Fruit fly (Drosophila melanogaster) whole organism, embryonic: ENCODE data around the gene PolE2.

Experiments used
- Abd-B ChIP-seq: fragments of 200-800 bp; sonication (Bioruptor generic); optimal IDR thresholded peaks from 2 replicates; lab custom pipeline; 2018; ENCODE audit warnings: missing biosample characterization, mild to moderate bottlenecking, missing genetic modification characterization, moderate library complexity
- CG1024 ChIP-seq: fragments of 200-800 bp; sonication (Bioruptor generic); IDR thresholded peaks from 2 replicates; pipeline ENCODE4 v1.3.6; 2022; ENCODE audit warnings: missing biosample characterization, missing genetic modification characterization
- CG10267 ChIP-seq: fragments of 200-800 bp; sonication (Bioruptor generic); optimal IDR thresholded peaks from 2 replicates; lab custom pipeline; 2018; ENCODE audit warnings: missing biosample characterization, mild to moderate bottlenecking, missing genetic modification characterization, moderate library complexity
- CG10462 ChIP-seq: fragments of 200-800 bp; sonication (Bioruptor generic); optimal IDR thresholded peaks from 2 replicates; lab custom pipeline; 2016; ENCODE audit warnings: missing biosample characterization, missing genetic modification characterization
- CG10543 ChIP-seq: fragments of 200-800 bp; sonication (Bioruptor generic); optimal IDR thresholded peaks from 3 replicates; lab custom pipeline; 2017; ENCODE audit warnings: missing biosample characterization, mild to moderate bottlenecking, missing genetic modification characterization, moderate library complexity
- CG10654 ChIP-seq: fragments of 200-800 bp; sonication (Bioruptor generic); optimal IDR thresholded peaks from 2 replicates; lab custom pipeline; 2016; ENCODE audit warnings: missing biosample characterization, missing genetic modification characterization
- CG13624 ChIP-seq: fragments of 200-800 bp; sonication (Bioruptor generic); optimal IDR thresholded peaks from 2 replicates; lab custom pipeline; 2016; ENCODE audit warnings: missing biosample characterization, missing genetic modification characterization
- CG13894 ChIP-seq: fragments of 200-800 bp; sonication (Bioruptor generic); optimal IDR thresholded peaks from 3 replicates; lab custom pipeline; 2018; ENCODE audit warnings: missing biosample characterization, mild to moderate bottlenecking, missing genetic modification characterization, moderate library complexity
- CG14710 ChIP-seq: fragments of 200-800 bp; sonication (Bioruptor generic); optimal IDR thresholded peaks from 3 replicates; lab custom pipeline; 2019; ENCODE audit warnings: missing biosample characterization, mild to moderate bottlenecking, missing genetic modification characterization, moderate library complexity
- CG15601 ChIP-seq: fragments of 200-800 bp; sonication (Bioruptor generic); optimal IDR thresholded peaks from 3 replicates; lab custom pipeline; 2019; ENCODE audit warnings: missing biosample characterization, mild to moderate bottlenecking, missing genetic modification characterization, moderate library complexity
- CG17568 ChIP-seq: fragments of 200-800 bp; sonication (Bioruptor generic); optimal IDR thresholded peaks from 2 replicates; lab custom pipeline; 2018; ENCODE audit warnings: missing biosample characterization, mild to moderate bottlenecking, missing genetic modification characterization, moderate library complexity
- CG2202 ChIP-seq: fragments of 200-800 bp; sonication (Bioruptor generic); optimal IDR thresholded peaks from 2 replicates; lab custom pipeline; 2018; ENCODE audit warnings: missing biosample characterization, mild to moderate bottlenecking, missing genetic modification characterization
- CG30403 ChIP-seq: fragments of 200-800 bp; sonication (Bioruptor generic); optimal IDR thresholded peaks from 3 replicates; lab custom pipeline; 2016; ENCODE audit warnings: missing biosample characterization, missing genetic modification characterization
- CG31441 ChIP-seq: fragments of 200-800 bp; sonication (Bioruptor generic); IDR thresholded peaks from 2 replicates; pipeline ENCODE4 v1.3.6; 2022; ENCODE audit warnings: missing biosample characterization, missing genetic modification characterization
- CG34224 ChIP-seq: fragments of 200-800 bp; sonication (Bioruptor generic); IDR thresholded peaks from 3 replicates; pipeline ENCODE4 v1.3.6; 2022; ENCODE audit warnings: missing biosample characterization, missing genetic modification characterization; ENCODE audit not compliant: partially characterized antibody
- CG4424 ChIP-seq: fragments of 200-800 bp; sonication (Bioruptor generic); optimal IDR thresholded peaks from 3 replicates; lab custom pipeline; 2016; ENCODE audit warnings: missing biosample characterization, missing genetic modification characterization
- CG4820 ChIP-seq: fragments of 200-800 bp; sonication (Bioruptor generic); optimal IDR thresholded peaks from 3 replicates; lab custom pipeline; 2016; ENCODE audit warnings: missing biosample characterization, missing genetic modification characterization
- CG6272 ChIP-seq: fragments of 200-800 bp; sonication (Bioruptor generic); IDR thresholded peaks from 2 replicates; pipeline ENCODE4 v1.3.6; 2022; ENCODE audit warnings: missing biosample characterization, missing genetic modification characterization
- CG6654 ChIP-seq: fragments of 200-800 bp; sonication (Bioruptor generic); optimal IDR thresholded peaks from 2 replicates; lab custom pipeline; 2017; ENCODE audit warnings: missing biosample characterization, mild to moderate bottlenecking, missing genetic modification characterization
- CG7372 ChIP-seq: fragments of 200-800 bp; sonication (Bioruptor generic); IDR thresholded peaks from 2 replicates; pipeline ENCODE4 v1.3.6; 2022; ENCODE audit warnings: missing biosample characterization, missing genetic modification characterization
- CG7786 ChIP-seq: fragments of 200-800 bp; sonication (Bioruptor generic); optimal IDR thresholded peaks from 2 replicates; lab custom pipeline; 2016; ENCODE audit warnings: missing biosample characterization, missing genetic modification characterization
- CG8765 ChIP-seq: fragments of 200-800 bp; sonication (Bioruptor generic); IDR thresholded peaks from 2 replicates; pipeline ENCODE4 v1.3.6; 2022; ENCODE audit warnings: missing biosample characterization, missing genetic modification characterization
- CG9215 ChIP-seq: fragments of 200-800 bp; sonication (Bioruptor generic); IDR thresholded peaks from 2 replicates; pipeline ENCODE4 v1.3.6; 2022; ENCODE audit warnings: missing biosample characterization, missing genetic modification characterization
- Camta ChIP-seq: fragments of 200-800 bp; sonication (Bioruptor generic); optimal IDR thresholded peaks from 2 replicates; lab custom pipeline; 2016; ENCODE audit warnings: missing biosample characterization, missing genetic modification characterization
- Dip2 ChIP-seq: fragments of 200-800 bp; sonication (Bioruptor generic); IDR thresholded peaks from 2 replicates; pipeline ENCODE4 v1.3.6; 2022; ENCODE audit warnings: missing biosample characterization, missing genetic modification characterization
- Dip3 ChIP-seq: fragments of 200-800 bp; sonication (Bioruptor generic); optimal IDR thresholded peaks from 3 replicates; lab custom pipeline; 2016; ENCODE audit warnings: missing biosample characterization, missing genetic modification characterization
- Elba2 ChIP-seq: fragments of 200-800 bp; sonication (Bioruptor generic); optimal IDR thresholded peaks from 3 replicates; lab custom pipeline; 2016; ENCODE audit warnings: missing biosample characterization, missing genetic modification characterization
- Gsc ChIP-seq: fragments of 200-800 bp; sonication (Bioruptor generic); IDR thresholded peaks from 2 replicates; pipeline ENCODE4 v1.3.6; 2022; ENCODE audit warnings: missing biosample characterization, missing genetic modification characterization
- Hmx ChIP-seq: fragments of 200-800 bp; sonication (Bioruptor generic); optimal IDR thresholded peaks from 2 replicates; lab custom pipeline; 2016; ENCODE audit warnings: missing biosample characterization, missing genetic modification characterization
- Lim3 ChIP-seq: fragments of 200-800 bp; sonication (Bioruptor generic); IDR thresholded peaks from 2 replicates; pipeline ENCODE4 v1.3.6; 2022; ENCODE audit warnings: missing biosample characterization, missing genetic modification characterization
- Poxn ChIP-seq: fragments of 200-800 bp; sonication (Bioruptor generic); IDR thresholded peaks from 2 replicates; pipeline ENCODE4 v1.3.6; 2022; ENCODE audit warnings: missing biosample characterization, missing genetic modification characterization
- Sry-δ ChIP-seq: fragments of 200-800 bp; sonication (Bioruptor generic); optimal IDR thresholded peaks from 2 replicates; lab custom pipeline; 2016; ENCODE audit warnings: missing biosample characterization, missing genetic modification characterization
- TFAM ChIP-seq: fragments of 200-800 bp; sonication (Bioruptor generic); optimal IDR thresholded peaks from 2 replicates; lab custom pipeline; 2017; ENCODE audit warnings: missing biosample characterization, missing genetic modification characterization, inconsistent platforms
- Taf1 ChIP-seq: fragments of 200-800 bp; sonication (Bioruptor generic); IDR thresholded peaks from 2 replicates; pipeline ENCODE4 v1.3.6; 2022; ENCODE audit warnings: missing biosample characterization, missing genetic modification characterization
- abd-A ChIP-seq: fragments of 200-800 bp; sonication (Bioruptor generic); optimal IDR thresholded peaks from 3 replicates; lab custom pipeline; 2019; ENCODE audit warnings: missing biosample characterization, mild to moderate bottlenecking, missing genetic modification characterization, moderate library complexity
- chinmo ChIP-seq: fragments of 200-800 bp; sonication (Bioruptor generic); IDR thresholded peaks from 4 replicates; pipeline ENCODE4 v1.3.6; 2022; ENCODE audit warnings: missing biosample characterization, missing genetic modification characterization; ENCODE audit not compliant: partially characterized antibody
- en ChIP-seq: fragments of 200-800 bp; sonication (Bioruptor generic); optimal IDR thresholded peaks from 2 replicates; lab custom pipeline; 2016; ENCODE audit warnings: missing biosample characterization, missing genetic modification characterization
- gcm ChIP-seq: fragments of 200-800 bp; sonication (Bioruptor generic); optimal IDR thresholded peaks from 2 replicates; lab custom pipeline; 2019; ENCODE audit warnings: missing biosample characterization, mild to moderate bottlenecking, missing genetic modification characterization, moderate library complexity
- hkb ChIP-seq, 2 experiments: fragments of 200-800 bp in 1 of 2; fragments of >200 bp in 1 of 2; sonication (Bioruptor generic) in 1 of 2; IDR thresholded peaks in 1 of 2; optimal IDR thresholded peaks in 1 of 2; 2 replicates each; pipeline versions ENCODE4 v1.3.6 to Lab custom; 2017 to 2022; ENCODE audit warnings: missing biosample characterization in 1 of 2, missing genetic modification characterization in 1 of 2
- lov ChIP-seq, 2 experiments: fragments of 200-800 bp in 1 of 2; fragments of >200 bp in 1 of 2; sonication (Bioruptor generic) in 1 of 2; IDR thresholded peaks in 1 of 2; optimal IDR thresholded peaks in 1 of 2; 2 replicates in 1 of 2; 3 replicates in 1 of 2; pipeline versions ENCODE4 v1.3.6 to Lab custom; 2017 to 2022; ENCODE audit warnings: missing biosample characterization in 1 of 2, missing genetic modification characterization in 1 of 2
- odd ChIP-seq: fragments of 200-800 bp; sonication (Bioruptor generic); optimal IDR thresholded peaks from 2 replicates; lab custom pipeline; 2017; ENCODE audit warnings: missing biosample characterization, mild to moderate bottlenecking, missing genetic modification characterization
- otp ChIP-seq: fragments of 200-800 bp; sonication (Bioruptor generic); IDR thresholded peaks from 3 replicates; pipeline ENCODE4, ENCODE4 v1.3.6; 2022; ENCODE audit warnings: missing biosample characterization, missing genetic modification characterization
- ro ChIP-seq: fragments of 200-800 bp; sonication (Bioruptor generic); IDR thresholded peaks from 2 replicates; pipeline ENCODE4 v1.3.6; 2022; ENCODE audit warnings: missing biosample characterization, missing genetic modification characterization
- row ChIP-seq: fragments of 200-800 bp; sonication (Bioruptor generic); IDR thresholded peaks from 3 replicates; pipeline ENCODE4 v1.3.6; 2022; ENCODE audit warnings: missing biosample characterization, missing genetic modification characterization
- ssp ChIP-seq: fragments of 200-800 bp; sonication (Bioruptor generic); IDR thresholded peaks from 2 replicates; pipeline ENCODE4 v1.3.6; 2022; ENCODE audit warnings: missing biosample characterization, missing genetic modification characterization
- unpg ChIP-seq: fragments of 200-800 bp; sonication (Bioruptor generic); optimal IDR thresholded peaks from 3 replicates; lab custom pipeline; 2018; ENCODE audit warnings: missing biosample characterization, mild to moderate bottlenecking, missing genetic modification characterization, moderate library complexity
- vnd ChIP-seq: fragments of 200-800 bp; sonication (Bioruptor generic); IDR thresholded peaks from 3 replicates; pipeline ENCODE4 v1.3.6; 2022; ENCODE audit warnings: missing biosample characterization, missing genetic modification characterization; ENCODE audit not compliant: partially characterized antibody
- wek ChIP-seq: fragments of 200-800 bp; sonication (Bioruptor generic); optimal IDR thresholded peaks from 3 replicates; lab custom pipeline; 2018; ENCODE audit warnings: missing biosample characterization, mild to moderate bottlenecking, missing genetic modification characterization, moderate library complexity
- zfh1 ChIP-seq: fragments of 200-800 bp; sonication (Bioruptor generic); IDR thresholded peaks from 3 replicates; pipeline ENCODE4 v1.3.6; 2022; ENCODE audit warnings: missing biosample characterization, missing genetic modification characterization

The PolE2 gene

dm6 chr3L:5881310-5882208 lies 15.7 kb downstream of the PolE2 start (continued):
- TF ChIP-seq hkb (optimal IDR thresholded peaks at IDR 0.05; lab: Kevin White, UChicago) = no peak
- no peak for TF ChIP-seq hkb (GFP tag; IDR thresholded peaks at IDR 0.05; lab: Robert Waterston, UW)
- TF ChIP-seq CG10543 (GFP tag; lab: Kevin White, UChicago) = no peak
- peak; percentile 68 for TF ChIP-seq CG30403
- no peak for TF ChIP-seq Poxn (GFP tag; lab: Robert Waterston, UW)
- no peak for TF ChIP-seq CG10462 (GFP tag; lab: Kevin White, UChicago)
- TF ChIP-seq CG10654 = no peak
- no peak for TF ChIP-seq CG10267 (tag; lab: Kevin White, UChicago)
- peak; percentile 55 for TF ChIP-seq Camta (GFP tag; lab: Kevin White, UChicago)
- TF ChIP-seq vnd (GFP tag; lab: Robert Waterston, UW) = no peak
- TF ChIP-seq CG1024 (GFP tag; lab: Robert Waterston, UW) = no peak
- no peak for TF ChIP-seq CG6654 (GFP tag; lab: Kevin White, UChicago)
- peak; percentile 78 for TF ChIP-seq row (GFP tag; lab: Robert Waterston, UW)
- TF ChIP-seq CG34224 = no peak
- TF ChIP-seq ro (GFP tag; lab: Robert Waterston, UW) = no peak
- no peak for TF ChIP-seq CG13894 (tag; lab: Kevin White, UChicago)
- no peak for TF ChIP-seq CG6272
- peak; percentile 11 for TF ChIP-seq CG4424 (GFP tag; lab: Kevin White, UChicago)
- no peak for TF ChIP-seq odd
- no peak for TF ChIP-seq Hmx (GFP tag; lab: Kevin White, UChicago)
- TF ChIP-seq CG8765 (GFP tag; lab: Robert Waterston, UW) = peak; percentile 28; the same call in 1 of the 2 replicates
- TF ChIP-seq ssp = no peak
- no peak for TF ChIP-seq Lim3 (GFP tag; lab: Robert Waterston, UW)
- TF ChIP-seq Abd-B = peak; percentile 49
- TF ChIP-seq chinmo (GFP tag; lab: Robert Waterston, UW) = no peak
- TF ChIP-seq otp = 0 out of 3 replicates have a peak, but pooled peaks have one; percentile 33
- TF ChIP-seq CG2202 (tag; lab: Kevin White, UChicago) = no peak
- no peak for TF ChIP-seq wek (GFP tag; lab: Kevin White, UChicago)
- TF ChIP-seq Sry-δ = no peak
- no peak for TF ChIP-seq CG9215
- TF ChIP-seq Dip3 (GFP tag; lab: Kevin White, UChicago) = no peak
- TF ChIP-seq CG14710 = no peak
- TF ChIP-seq CG7372 (GFP tag; lab: Robert Waterston, UW) = no peak
- no peak for TF ChIP-seq lov (optimal IDR thresholded peaks at IDR 0.05; lab: Kevin White, UChicago)
- no peak for TF ChIP-seq lov (GFP tag; IDR thresholded peaks at IDR 0.05; lab: Robert Waterston, UW)
- TF ChIP-seq en = peak; percentile 22
- TF ChIP-seq Dip2 (GFP tag; lab: Robert Waterston, UW) = no peak
- TF ChIP-seq Gsc (GFP tag; lab: Robert Waterston, UW) = no peak
- TF ChIP-seq zfh1 (GFP tag; lab: Robert Waterston, UW) = no peak
- peak; percentile 48 for TF ChIP-seq CG15601 (tag; lab: Kevin White, UChicago)
- peak; percentile 18 for TF ChIP-seq CG13624 (GFP tag; lab: Kevin White, UChicago)
- TF ChIP-seq abd-A (tag; lab: Kevin White, UChicago) = no peak
- TF ChIP-seq unpg (GFP tag; lab: Kevin White, UChicago) = no peak
- peak; percentile 12 for TF ChIP-seq Elba2 (GFP tag; lab: Kevin White, UChicago)
- no peak for TF ChIP-seq CG31441
- no peak for TF ChIP-seq CG4820
- peak; percentile 57 for TF ChIP-seq CG7786 (GFP tag; lab: Kevin White, UChicago)
- no peak for TF ChIP-seq TFAM (GFP tag; lab: Kevin White, UChicago)
- TF ChIP-seq Taf1 (GFP tag; lab: Robert Waterston, UW) = no peak
- TF ChIP-seq CG17568 = no peak
- TF ChIP-seq gcm (GFP tag; lab: Kevin White, UChicago) = no peak
